Fruit fly (Drosophila melanogaster): Measurements from ENCODE around the gene Ir87a.
A peak's percentile ranks its signal among the peaks of the same experiment; 100 is the strongest.

Ir87a gene

dm6 chr3R:13453955-13454354 lies 33.9 kb downstream of the Ir87a start:
- TF ChIP-seq sv (GFP tag; optimal IDR thresholded peaks at IDR 0.05): peak; percentile 63
- no peak for TF ChIP-seq woc (GFP tag; optimal IDR thresholded peaks at IDR 0.05)

- TF ChIP-seq tai (GFP tag; optimal IDR thresholded peaks at IDR 0.05): no peak
- TF ChIP-seq rgr (GFP tag; optimal IDR thresholded peaks at IDR 0.05): peak; percentile 44
Measured at dm6 chr3R:13465705-13466608, 45.9 kb downstream of the Ir87a start.

dm6 chr3R:13469246-13469645 lies 49.2 kb downstream of the Ir87a start:
- TF ChIP-seq Myc (optimal IDR thresholded peaks at IDR 0.05) (no peak), foxo (GFP tag; optimal IDR thresholded peaks at IDR 0.05) (peak in 1 of 2 experiments; percentile 44), CG32264 (GFP tag; optimal IDR thresholded peaks at IDR 0.05) (no peak), woc (GFP tag; optimal IDR thresholded peaks at IDR 0.05) (peak; percentile 12), psq (GFP tag; optimal IDR thresholded peaks at IDR 0.05) (peak; percentile 8), Sp1 (GFP tag; optimal IDR thresholded peaks at IDR 0.05) (peak; percentile 33), rgr (GFP tag; optimal IDR thresholded peaks at IDR 0.05) (peak; percentile 28), Dfd (GFP tag; optimal IDR thresholded peaks at IDR 0.05) (no peak), Hnf4 (GFP tag; optimal IDR thresholded peaks at IDR 0.05) (peak; percentile 6), HLH106 (tag; optimal IDR thresholded peaks at IDR 0.05) (peak; percentile 32), fru (GFP tag; optimal IDR thresholded peaks at IDR 0.05) (peak; percentile 49), h (GFP tag; optimal IDR thresholded peaks at IDR 0.05) (peak; percentile 43), CG9705 (GFP tag; optimal IDR thresholded peaks at IDR 0.05) (no peak), ey (GFP tag; optimal IDR thresholded peaks at IDR 0.05) (peak; percentile 40), OdsH (GFP tag; optimal IDR thresholded peaks at IDR 0.05) (peak; percentile 27), Rel (GFP tag; optimal IDR thresholded peaks at IDR 0.05) (no peak), Rel (tag; optimal IDR thresholded peaks at IDR 0.05) (no peak)

- no peak for TF ChIP-seq Hr78 (GFP tag; optimal IDR thresholded peaks at IDR 0.05)
Measured at dm6 chr3R:13471329-13471728, 51.2 kb downstream of the Ir87a start.
